Fruit fly (Drosophila melanogaster): ENCODE measurements around the gene alpha-Est8.

DNA sequence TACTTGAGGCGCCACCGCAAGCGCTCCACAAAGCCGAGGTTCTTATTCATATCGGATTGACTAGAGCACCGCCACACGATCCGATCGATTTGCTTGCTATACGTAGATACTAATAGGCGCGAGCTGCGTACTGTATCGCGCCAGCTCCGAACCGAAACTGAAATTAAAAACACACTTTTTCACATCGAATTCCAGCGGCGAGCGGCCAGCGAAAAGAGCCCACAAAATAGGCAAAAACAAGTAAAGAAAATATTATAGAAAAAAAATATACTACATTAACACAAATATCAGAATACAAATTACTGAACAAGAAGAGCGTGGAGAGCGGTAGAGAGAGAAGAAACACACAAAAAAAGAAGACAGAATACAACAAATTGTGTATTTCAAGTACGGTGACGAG lies 8.1 kb upstream of the alpha-Est8 start, which contains the start of gene alpha-Est7:
- TF ChIP-seq usp (GFP tag; optimal IDR thresholded peaks at IDR 0.05) (no peak), EcR (GFP tag; optimal IDR thresholded peaks at IDR 0.05) (no peak), psq (optimal IDR thresholded peaks at IDR 0.05) (no peak), CG8478 (optimal IDR thresholded peaks at IDR 0.05) (no peak)
